Fruit fly (Drosophila melanogaster) whole organism, embryonic: Measurements from ENCODE around the gene CG14650.

Experiments
- CG9727 ChIP-seq: fragments of 200-800 bp; sonication (Bioruptor generic); optimal IDR thresholded peaks from 3 replicates; lab custom pipeline; 2017; ENCODE audit warnings: missing biosample characterization, mild to moderate bottlenecking, missing genetic modification characterization
- croc ChIP-seq: fragments of 200-800 bp; sonication (Bioruptor generic); conservative IDR thresholded peaks from 3 replicates; pipeline ENCODE4 v1.3.6; 2022; ENCODE audit warnings: missing biosample characterization, missing genetic modification characterization
- fru ChIP-seq: fragments of >200 bp; optimal IDR thresholded peaks from 2 replicates; lab custom pipeline; 2017
- lilli ChIP-seq: fragments of 200-800 bp; sonication (Bioruptor generic); optimal IDR thresholded peaks from 3 replicates; lab custom pipeline; 2016; ENCODE audit warnings: missing biosample characterization, missing genetic modification characterization
- sens-2 ChIP-seq: fragments of 200-800 bp; sonication (Bioruptor generic); IDR thresholded peaks from 2 replicates; pipeline ENCODE4 v1.3.6; 2022; ENCODE audit warnings: missing biosample characterization, missing genetic modification characterization

DNA sequence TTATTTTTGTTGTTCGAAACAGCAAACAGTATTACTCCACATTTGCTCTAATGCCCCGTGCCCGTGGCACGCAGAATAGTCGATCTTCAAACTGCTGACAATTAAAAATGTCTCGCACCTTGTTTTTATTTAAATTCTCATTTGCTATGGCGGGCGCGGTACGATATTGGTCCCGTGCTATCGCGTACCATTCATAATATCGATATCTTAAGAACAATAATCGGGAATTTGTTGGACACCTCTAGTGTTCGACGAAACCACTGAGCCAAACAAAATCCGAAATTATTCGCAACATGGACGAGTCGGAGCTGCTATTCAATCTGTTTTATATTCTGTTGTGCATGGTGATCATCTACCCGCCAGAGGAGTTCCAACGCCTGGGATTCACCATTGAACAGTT, 47.1 kb upstream of the CG14650 start, which contains the start of gene CG14646:
- TF ChIP-seq croc (no peak), CG9727 (GFP tag; lab: Kevin White, UChicago) (no peak), lilli (no peak), fru (no peak), sens-2 (GFP tag; lab: Robert Waterston, UW) (no peak)
